Worm (Caenorhabditis elegans) whole organism, L3 larva: ENCODE data around the gene ints-7.
A peak's percentile ranks its signal among the peaks of the same experiment; 100 is the strongest.

Experiments
- aly-2 ChIP-seq: fragments of 150-350 bp; optimal IDR thresholded peaks from 2 replicates; lab custom pipeline; 2014; ENCODE audit warnings: missing biosample characterization, missing genetic modification characterization
- ama-1 ChIP-seq: fragments of 150-350 bp; optimal IDR thresholded peaks from 2 replicates; lab custom pipeline; 2018
- ceh-28 ChIP-seq: fragments of 150-350 bp; optimal IDR thresholded peaks from 2 replicates; lab custom pipeline; 2014; ENCODE audit warnings: missing biosample characterization, missing genetic modification reagents, missing genetic modification characterization
- ceh-9 ChIP-seq: sonication (generic microtip); optimal IDR thresholded peaks from 2 replicates; lab custom pipeline; 2018; ENCODE audit warnings: missing biosample characterization, missing genetic modification characterization
- elt-2 ChIP-seq: sonication (generic microtip); optimal IDR thresholded peaks from 2 replicates; lab custom pipeline; 2016; ENCODE audit warnings: missing genetic modification reagents, mild to moderate bottlenecking, missing genetic modification characterization, missing compliant biosample characterization
- hmg-11 ChIP-seq: sonication (generic microtip); optimal IDR thresholded peaks from 2 replicates; lab custom pipeline; 2016; ENCODE audit warnings: missing genetic modification characterization, missing compliant biosample characterization
- jun-1 ChIP-seq: fragments of 150-350 bp; optimal IDR thresholded peaks from 2 replicates; lab custom pipeline; 2014; ENCODE audit warnings: missing biosample characterization, missing genetic modification reagents, missing genetic modification characterization
- lsy-12 ChIP-seq: sonication (generic microtip); optimal IDR thresholded peaks from 2 replicates; lab custom pipeline; 2016; ENCODE audit warnings: mild to moderate bottlenecking, missing genetic modification characterization, missing compliant biosample characterization
- mml-1 ChIP-seq: fragments of 150-350 bp; sonication (generic microtip); optimal IDR thresholded peaks from 3 replicates; lab custom pipeline; 2014; ENCODE audit warnings: missing biosample characterization, missing genetic modification characterization
- nfya-1 ChIP-seq: sonication (generic microtip); optimal IDR thresholded peaks from 2 replicates; lab custom pipeline; 2017; ENCODE audit warnings: missing genetic modification characterization, mild to moderate bottlenecking, missing compliant biosample characterization, antibody characterized with exemption, moderate library complexity; ENCODE audit not compliant: insufficient read depth
- nhr-11 ChIP-seq: fragments of 150-350 bp; optimal IDR thresholded peaks from 2 replicates; lab custom pipeline; 2014; ENCODE audit warnings: missing biosample characterization, missing genetic modification characterization
- nhr-12 ChIP-seq: fragments of 150-350 bp; optimal IDR thresholded peaks from 2 replicates; lab custom pipeline; 2014; ENCODE audit warnings: missing biosample characterization, missing genetic modification characterization
- nhr-23 ChIP-seq: fragments of 150-350 bp; optimal IDR thresholded peaks from 2 replicates; lab custom pipeline; 2014; ENCODE audit warnings: missing biosample characterization, missing genetic modification reagents, missing genetic modification characterization
- nhr-237 ChIP-seq: fragments of 150-350 bp; optimal IDR thresholded peaks from 2 replicates; lab custom pipeline; 2014; ENCODE audit warnings: missing biosample characterization, missing genetic modification characterization
- nhr-25 ChIP-seq: sonication (generic microtip); optimal IDR thresholded peaks from 2 replicates; lab custom pipeline; 2017; ENCODE audit warnings: missing biosample characterization, missing genetic modification characterization
- nhr-43 ChIP-seq: sonication (generic microtip); optimal IDR thresholded peaks from 2 replicates; lab custom pipeline; 2016; ENCODE audit warnings: mild to moderate bottlenecking, missing genetic modification characterization, missing compliant biosample characterization; ENCODE audit not compliant: poor library complexity, severe bottlenecking
- nhr-67 ChIP-seq: fragments of 150-350 bp; optimal IDR thresholded peaks from 2 replicates; lab custom pipeline; 2014; ENCODE audit warnings: missing biosample characterization, missing genetic modification characterization
- nhr-77 ChIP-seq: fragments of 150-350 bp; optimal IDR thresholded peaks from 2 replicates; lab custom pipeline; 2014; ENCODE audit warnings: missing biosample characterization, missing genetic modification characterization
- pha-4 ChIP-seq: fragments of 150-350 bp; optimal IDR thresholded peaks from 2 replicates; lab custom pipeline; 2014; ENCODE audit warnings: missing biosample characterization, missing genetic modification reagents, missing genetic modification characterization
- skn-1 ChIP-seq: fragments of 150-350 bp; optimal IDR thresholded peaks from 2 replicates; lab custom pipeline; 2014; ENCODE audit warnings: missing biosample characterization, missing genetic modification characterization
- tbx-2 ChIP-seq: sonication (generic microtip); optimal IDR thresholded peaks from 2 replicates; lab custom pipeline; 2016; ENCODE audit warnings: mild to moderate bottlenecking, missing genetic modification characterization, missing compliant biosample characterization
- unc-39 ChIP-seq: sonication (generic microtip); optimal IDR thresholded peaks from 4 replicates; lab custom pipeline; 2017; ENCODE audit warnings: missing biosample characterization, missing genetic modification characterization
- unc-62 ChIP-seq: fragments of 150-350 bp; sonication (generic microtip); optimal IDR thresholded peaks from 4 replicates; lab custom pipeline; 2014; ENCODE audit warnings: missing biosample characterization, missing genetic modification reagents, missing genetic modification characterization
- ztf-4 ChIP-seq: fragments of 150-350 bp; optimal IDR thresholded peaks from 2 replicates; lab custom pipeline; 2014; ENCODE audit warnings: missing biosample characterization, missing genetic modification characterization

ints-7 gene

ce11 chrII:11636617-11637016 lies 54.0 kb downstream of the ints-7 start:
- TF ChIP-seq unc-39 (tag; lab: Kevin White, UChicago) (no peak), elt-2 (tag; lab: Kevin White, UChicago) (peak; percentile 17), unc-62 (GFP tag; lab: Kevin White, UChicago) (no peak), ama-1 (lab: Kevin White, UChicago) (peak; percentile 90), jun-1 (tag; lab: Kevin White, UChicago) (no peak), nhr-43 (tag; lab: Kevin White, UChicago) (peak; percentile 59), lsy-12 (tag; lab: Kevin White, UChicago) (peak; percentile 12), nfya-1 (tag; lab: Kevin White, UChicago) (peak; percentile 6)

ce11 chrII:11637189-11637754 lies 54.6 kb downstream of the ints-7 start:
- TF ChIP-seq ztf-4 (tag; lab: Kevin White, UChicago) (peak; percentile 82), tbx-2 (peak; percentile 30), nhr-23 (tag; lab: Kevin White, UChicago) (peak; percentile 18), nhr-11 (tag; lab: Kevin White, UChicago) (no peak), ceh-9 (tag; lab: Kevin White, UChicago) (no peak), ceh-28 (tag; lab: Kevin White, UChicago) (peak; percentile 29), pha-4 (tag; lab: Kevin White, UChicago) (peak; percentile 58), nhr-67 (peak; percentile 1), ama-1 (lab: Kevin White, UChicago) (peak; percentile 2), nhr-77 (tag; lab: Kevin White, UChicago) (peak; percentile 43), nhr-25 (peak; percentile 46), nhr-12 (tag; lab: Kevin White, UChicago) (no peak), nhr-43 (tag; lab: Kevin White, UChicago) (peak; percentile 72), aly-2 (tag; lab: Kevin White, UChicago) (peak; percentile 54), nhr-237 (tag; lab: Kevin White, UChicago) (no peak), skn-1 (tag; lab: Kevin White, UChicago) (no peak)

- TF ChIP-seq nhr-11 (tag; lab: Kevin White, UChicago) = no peak
- TF ChIP-seq hmg-11 (tag; lab: Kevin White, UChicago) = no peak
- TF ChIP-seq mml-1 (tag; lab: Kevin White, UChicago) = no peak
These were observed 55.2 kb downstream of the ints-7 start for ce11 chrII:11637817-11638216.
